Worm (Caenorhabditis elegans): ENCODE results near the gene mtpn-1.

The mtpn-1 gene

ce11 chrX:2430317-2430716, 23.1 kb downstream of the mtpn-1 start:
- TF ChIP-seq nhr-23 (tag; optimal IDR thresholded peaks at IDR 0.05) (no peak), lin-13 (GFP tag; optimal IDR thresholded peaks at IDR 0.05) (no peak), C34F6.9 (tag; optimal IDR thresholded peaks at IDR 0.05) (no peak), ceh-82 (tag; optimal IDR thresholded peaks at IDR 0.05) (no peak)

DNA sequence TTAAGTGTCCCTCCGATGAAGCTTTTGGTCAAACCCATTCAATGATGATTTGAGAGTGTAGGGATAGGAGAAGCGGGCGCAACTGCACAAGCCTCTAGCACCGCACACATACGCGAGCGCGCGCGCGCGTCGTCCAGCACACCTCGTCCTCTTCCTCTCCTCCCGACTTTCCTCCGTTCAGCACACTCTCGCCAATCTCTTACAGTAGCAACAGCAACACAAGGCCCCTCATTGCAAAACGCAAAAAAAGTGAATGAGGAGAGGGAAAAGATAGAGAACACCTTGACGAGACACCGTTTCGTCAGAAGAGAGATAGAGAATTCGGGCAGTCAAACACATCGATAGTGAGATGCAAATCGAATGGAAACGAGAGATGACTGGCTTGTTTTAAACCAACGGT, 25.2 kb downstream of the mtpn-1 start:
- TF ChIP-seq lin-13 (GFP tag; optimal IDR thresholded peaks at IDR 0.05) = no peak
- TF ChIP-seq elt-1 (tag; optimal IDR thresholded peaks at IDR 0.05) = no peak
- no peak for TF ChIP-seq mdl-1 (tag; optimal IDR thresholded peaks at IDR 0.05)
- TF ChIP-seq elt-3 (tag; optimal IDR thresholded peaks at IDR 0.05) = no peak
- peak; percentile 40 for TF ChIP-seq crh-2 (tag; optimal IDR thresholded peaks at IDR 0.05)
- peak; percentile 38 for TF ChIP-seq nhr-21 (tag; optimal IDR thresholded peaks at IDR 0.05)
- TF ChIP-seq mbf-1 (tag; optimal IDR thresholded peaks at IDR 0.05) = no peak
- no peak for TF ChIP-seq R02D3.7 (tag; optimal IDR thresholded peaks at IDR 0.05)
- peak; percentile 41 for TF ChIP-seq unc-55 (GFP tag; optimal IDR thresholded peaks at IDR 0.05)
- TF ChIP-seq ztf-1 (GFP tag; conservative IDR thresholded peaks at IDR 0.05) = no peak
- TF ChIP-seq egl-27 (tag; optimal IDR thresholded peaks at IDR 0.05) = peak; percentile 19
- TF ChIP-seq nhr-10 (tag; optimal IDR thresholded peaks at IDR 0.05) = no peak
- TF ChIP-seq snpc-4 (tag; optimal IDR thresholded peaks at IDR 0.05) = no peak
- no peak for TF ChIP-seq skn-1 (tag; optimal IDR thresholded peaks at IDR 0.05)
- TF ChIP-seq gmeb-1 (tag; optimal IDR thresholded peaks at IDR 0.05) = no peak
- no peak for TF ChIP-seq peb-1 (tag; optimal IDR thresholded peaks at IDR 0.05)
- TF ChIP-seq sma-9 (GFP tag; optimal IDR thresholded peaks at IDR 0.05) = peak; percentile 14
- TF ChIP-seq sma-9 (tag; optimal IDR thresholded peaks at IDR 0.05) = no peak
- no peak for TF ChIP-seq unc-62 (GFP tag; optimal IDR thresholded peaks at IDR 0.05)
- TF ChIP-seq ceh-16 (tag; optimal IDR thresholded peaks at IDR 0.05) = peak; percentile 7
- TF ChIP-seq alr-1 (tag; optimal IDR thresholded peaks at IDR 0.05) = no peak
- peak; percentile 36 for TF ChIP-seq blmp-1 (tag; optimal IDR thresholded peaks at IDR 0.05; ENCODE audit: insufficient read depth)
- no peak for TF ChIP-seq dmd-4 (tag; optimal IDR thresholded peaks at IDR 0.05)
- TF ChIP-seq lin-11 (tag; optimal IDR thresholded peaks at IDR 0.05) = no peak
- peak; percentile 30 for TF ChIP-seq sem-4 (tag; optimal IDR thresholded peaks at IDR 0.05)
- TF ChIP-seq nhr-25 (tag; optimal IDR thresholded peaks at IDR 0.05) = peak; percentile 30
- TF ChIP-seq fos-1 (tag; optimal IDR thresholded peaks at IDR 0.05) = peak; percentile 93
- no peak for TF ChIP-seq ztf-11 (tag; optimal IDR thresholded peaks at IDR 0.05)
- TF ChIP-seq nhr-6 (tag; optimal IDR thresholded peaks at IDR 0.05) = peak; percentile 9
- TF ChIP-seq lsy-2 (tag; optimal IDR thresholded peaks at IDR 0.05) = peak; percentile 9 to 44
- TF ChIP-seq ceh-82 (tag; optimal IDR thresholded peaks at IDR 0.05) = no peak
- TF ChIP-seq nhr-129 (tag; optimal IDR thresholded peaks at IDR 0.05) = peak; percentile 80
- peak; percentile 25 for TF ChIP-seq sma-3 (GFP tag; optimal IDR thresholded peaks at IDR 0.05)
- no peak for TF ChIP-seq lin-39 (tag; optimal IDR thresholded peaks at IDR 0.05)
- TF ChIP-seq zag-1 (tag; optimal IDR thresholded peaks at IDR 0.05) = no peak
- TF ChIP-seq F13H6.1 (tag; optimal IDR thresholded peaks at IDR 0.05) = peak; percentile 78
- TF ChIP-seq C34F6.9 (tag; optimal IDR thresholded peaks at IDR 0.05) = peak; percentile 59
- TF ChIP-seq ztf-4 (tag; optimal IDR thresholded peaks at IDR 0.05) = no peak
- no peak for TF ChIP-seq nhr-23 (tag; optimal IDR thresholded peaks at IDR 0.05)

DNA sequence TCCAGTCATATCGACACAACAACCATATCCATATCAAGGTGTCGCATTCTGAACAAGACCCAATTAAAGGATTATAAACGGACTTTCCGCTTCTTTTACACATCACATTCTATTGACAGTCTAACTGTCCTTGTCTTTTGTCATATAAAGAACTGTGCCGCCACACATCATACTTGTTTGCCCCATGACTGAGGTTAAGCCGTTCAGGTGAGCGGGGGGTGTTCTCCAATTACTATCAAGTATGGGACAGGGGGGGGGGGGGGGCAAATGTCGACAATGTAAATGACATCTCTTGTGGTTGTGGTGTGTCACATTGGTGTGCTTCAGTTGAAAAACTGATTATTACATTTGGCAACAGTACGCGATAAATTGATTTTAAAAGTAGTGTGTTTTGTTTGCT, 26.5 kb downstream of the mtpn-1 start:
- no peak for TF ChIP-seq unc-39 (tag; optimal IDR thresholded peaks at IDR 0.05)
- TF ChIP-seq unc-62 (GFP tag; optimal IDR thresholded peaks at IDR 0.05) = no peak

ce11 chrX:2435353-2435752, 28.1 kb downstream of the mtpn-1 start:
- TF ChIP-seq peb-1 (tag; optimal IDR thresholded peaks at IDR 0.05) (no peak), snpc-4 (tag; optimal IDR thresholded peaks at IDR 0.05) (no peak), sma-3 (GFP tag; optimal IDR thresholded peaks at IDR 0.05) (no peak), sma-9 (GFP tag; optimal IDR thresholded peaks at IDR 0.05) (no peak), sma-9 (tag; optimal IDR thresholded peaks at IDR 0.05) (no peak), nhr-10 (tag; optimal IDR thresholded peaks at IDR 0.05) (no peak), mab-5 (tag; optimal IDR thresholded peaks at IDR 0.05) (no peak), nhr-6 (tag; optimal IDR thresholded peaks at IDR 0.05) (no peak), fos-1 (tag; optimal IDR thresholded peaks at IDR 0.05) (no peak), crh-2 (tag; optimal IDR thresholded peaks at IDR 0.05) (no peak), nhr-21 (tag; optimal IDR thresholded peaks at IDR 0.05) (no peak), unc-62 (GFP tag; optimal IDR thresholded peaks at IDR 0.05) (no peak), mbf-1 (tag; optimal IDR thresholded peaks at IDR 0.05) (no peak), alr-1 (tag; optimal IDR thresholded peaks at IDR 0.05) (no peak), ama-1 (optimal IDR thresholded peaks at IDR 0.05) (no peak), F13H6.1 (tag; optimal IDR thresholded peaks at IDR 0.05) (no peak), mdl-1 (tag; optimal IDR thresholded peaks at IDR 0.05) (no peak), blmp-1 (tag; optimal IDR thresholded peaks at IDR 0.05; ENCODE audit: insufficient read depth) (no peak), unc-39 (tag; optimal IDR thresholded peaks at IDR 0.05) (no peak), Y55F3AM.14 (GFP tag; optimal IDR thresholded peaks at IDR 0.05) (no peak), lin-39 (tag; optimal IDR thresholded peaks at IDR 0.05) (no peak)

Measured in whole organism, L2 larva.